Fruit fly (Drosophila melanogaster) whole organism, embryonic: ENCODE data around the gene CG18262.

Experiments
- Abd-B ChIP-seq: fragments of 200-800 bp; sonication (Bioruptor generic); optimal IDR thresholded peaks from 2 replicates; lab custom pipeline; 2018; ENCODE audit warnings: missing biosample characterization, mild to moderate bottlenecking, missing genetic modification characterization, moderate library complexity
- Aef1 ChIP-seq: fragments of 200-800 bp; sonication (Bioruptor generic); IDR thresholded peaks from 3 replicates; pipeline ENCODE4 v1.3.6; 2022; ENCODE audit warnings: missing biosample characterization, missing genetic modification characterization
- Atf-2 ChIP-seq: fragments of 200-800 bp; sonication (Bioruptor generic); optimal IDR thresholded peaks from 2 replicates; lab custom pipeline; 2016; ENCODE audit warnings: missing biosample characterization, missing genetic modification characterization
- CG12155 ChIP-seq: fragments of 200-800 bp; sonication (Bioruptor generic); optimal IDR thresholded peaks from 3 replicates; lab custom pipeline; 2016; ENCODE audit warnings: missing biosample characterization, missing genetic modification characterization
- CG12769 ChIP-seq: fragments of 200-800 bp; sonication (Bioruptor generic); optimal IDR thresholded peaks from 2 replicates; lab custom pipeline; 2019; ENCODE audit warnings: missing biosample characterization, mild to moderate bottlenecking, missing genetic modification characterization, moderate library complexity
- CG13424 ChIP-seq: fragments of 200-800 bp; sonication (Bioruptor generic); optimal IDR thresholded peaks from 2 replicates; lab custom pipeline; 2019; ENCODE audit warnings: missing biosample characterization, mild to moderate bottlenecking, missing genetic modification characterization, moderate library complexity
- CG14014 ChIP-seq: fragments of 200-800 bp; sonication (Bioruptor generic); IDR thresholded peaks from 2 replicates; pipeline ENCODE4 v1.3.6; 2022; ENCODE audit warnings: missing biosample characterization, missing genetic modification characterization
- CG14667 ChIP-seq: fragments of 200-800 bp; sonication (Bioruptor generic); IDR thresholded peaks from 2 replicates; pipeline ENCODE4 v1.3.6; 2022; ENCODE audit warnings: missing biosample characterization, missing genetic modification characterization
- CG1529 ChIP-seq: fragments of 200-800 bp; sonication (Bioruptor generic); optimal IDR thresholded peaks from 3 replicates; lab custom pipeline; 2018; ENCODE audit warnings: missing biosample characterization, missing genetic modification characterization
- CG17361 ChIP-seq: fragments of 200-800 bp; sonication (Bioruptor generic); IDR thresholded peaks from 3 replicates; pipeline ENCODE4 v1.3.6; 2022; ENCODE audit warnings: missing biosample characterization, missing genetic modification characterization
- CG17568 ChIP-seq: fragments of 200-800 bp; sonication (Bioruptor generic); optimal IDR thresholded peaks from 2 replicates; lab custom pipeline; 2018; ENCODE audit warnings: missing biosample characterization, mild to moderate bottlenecking, missing genetic modification characterization, moderate library complexity
- CG17802 ChIP-seq: fragments of 200-800 bp; sonication (Bioruptor generic); optimal IDR thresholded peaks from 2 replicates; lab custom pipeline; 2018; ENCODE audit warnings: missing biosample characterization, mild to moderate bottlenecking, missing genetic modification characterization, moderate library complexity
- CG18476 ChIP-seq: fragments of 200-800 bp; sonication (Bioruptor generic); optimal IDR thresholded peaks from 2 replicates; lab custom pipeline; 2016; ENCODE audit warnings: missing biosample characterization, mild to moderate bottlenecking, missing genetic modification characterization
- CG18764 ChIP-seq: fragments of 200-800 bp; sonication (Bioruptor generic); optimal IDR thresholded peaks from 3 replicates; lab custom pipeline; 2016; ENCODE audit warnings: missing biosample characterization, missing genetic modification characterization
- CG2129 ChIP-seq: fragments of 200-800 bp; sonication (Bioruptor generic); IDR thresholded peaks from 2 replicates; pipeline ENCODE4 v1.3.6; 2022; ENCODE audit warnings: missing biosample characterization, missing genetic modification characterization; ENCODE audit not compliant: partially characterized antibody
- CG32767 ChIP-seq: fragments of 200-800 bp; sonication (Bioruptor generic); IDR thresholded peaks from 2 replicates; pipeline ENCODE4 v1.3.6; 2022; ENCODE audit warnings: missing biosample characterization, missing genetic modification characterization
- CG33557 ChIP-seq: fragments of 200-800 bp; sonication (Bioruptor generic); optimal IDR thresholded peaks from 2 replicates; lab custom pipeline; 2019; ENCODE audit warnings: missing biosample characterization, mild to moderate bottlenecking, missing genetic modification characterization, moderate library complexity
- CG3407 ChIP-seq: fragments of 200-800 bp; sonication (Bioruptor generic); optimal IDR thresholded peaks from 2 replicates; lab custom pipeline; 2018; ENCODE audit warnings: missing biosample characterization, mild to moderate bottlenecking, missing genetic modification characterization
- CG4707 ChIP-seq: fragments of 200-800 bp; sonication (Bioruptor generic); optimal IDR thresholded peaks from 2 replicates; lab custom pipeline; 2018; ENCODE audit warnings: missing biosample characterization, mild to moderate bottlenecking, missing genetic modification characterization, moderate library complexity
- CG6654 ChIP-seq: fragments of 200-800 bp; sonication (Bioruptor generic); optimal IDR thresholded peaks from 2 replicates; lab custom pipeline; 2017; ENCODE audit warnings: missing biosample characterization, mild to moderate bottlenecking, missing genetic modification characterization
- CG6765 ChIP-seq: fragments of 200-800 bp; sonication (Bioruptor generic); optimal IDR thresholded peaks from 3 replicates; lab custom pipeline; 2017; ENCODE audit warnings: missing biosample characterization, mild to moderate bottlenecking, missing genetic modification characterization
- CG7271 ChIP-seq: fragments of 200-800 bp; sonication (Bioruptor generic); optimal IDR thresholded peaks from 2 replicates; lab custom pipeline; 2018; ENCODE audit warnings: missing biosample characterization, mild to moderate bottlenecking, missing genetic modification characterization, moderate library complexity
- CG7357 ChIP-seq: fragments of 200-800 bp; sonication (Bioruptor generic); IDR thresholded peaks from 3 replicates; pipeline ENCODE4 v1.3.6; 2022; ENCODE audit warnings: missing biosample characterization, missing genetic modification characterization
- Dek ChIP-seq: fragments of 200-800 bp; sonication (Bioruptor generic); optimal IDR thresholded peaks from 3 replicates; lab custom pipeline; 2019; ENCODE audit warnings: missing biosample characterization, mild to moderate bottlenecking, missing genetic modification characterization, moderate library complexity
- Dll ChIP-seq: fragments of 200-800 bp; sonication (Bioruptor generic); IDR thresholded peaks from 4 replicates; pipeline ENCODE4 v1.3.6; 2022; ENCODE audit warnings: missing biosample characterization, missing genetic modification characterization; ENCODE audit not compliant: partially characterized antibody
- Drgx ChIP-seq: fragments of 200-800 bp; sonication (Bioruptor generic); IDR thresholded peaks from 2 replicates; pipeline ENCODE4 v1.3.6; 2022; ENCODE audit warnings: missing biosample characterization, missing genetic modification characterization
- Gug ChIP-seq: fragments of 200-800 bp; sonication (Bioruptor generic); IDR thresholded peaks from 4 replicates; pipeline ENCODE4 v1.3.6; 2022; ENCODE audit warnings: missing biosample characterization, missing genetic modification characterization
- HLH3B ChIP-seq: fragments of 200-800 bp; sonication (Bioruptor generic); IDR thresholded peaks from 2 replicates; pipeline ENCODE4 v1.3.6; 2022; ENCODE audit warnings: missing biosample characterization, missing genetic modification characterization
- Hsf ChIP-seq: fragments of 200-800 bp; sonication (Bioruptor generic); optimal IDR thresholded peaks from 3 replicates; lab custom pipeline; 2016; ENCODE audit warnings: missing biosample characterization, missing genetic modification characterization
- Oli ChIP-seq: fragments of 200-800 bp; sonication (Bioruptor generic); optimal IDR thresholded peaks from 2 replicates; lab custom pipeline; 2018; ENCODE audit warnings: missing biosample characterization, mild to moderate bottlenecking, missing genetic modification characterization, moderate library complexity
- Six4 ChIP-seq: fragments of 200-800 bp; sonication (Bioruptor generic); optimal IDR thresholded peaks from 2 replicates; lab custom pipeline; 2016; ENCODE audit warnings: missing biosample characterization, missing genetic modification characterization
- Spps ChIP-seq: fragments of 200-800 bp; sonication (Bioruptor generic); optimal IDR thresholded peaks from 2 replicates; lab custom pipeline; 2018; ENCODE audit warnings: missing biosample characterization, mild to moderate bottlenecking, missing genetic modification characterization
- Xrp1 ChIP-seq: fragments of 200-800 bp; sonication (Bioruptor generic); IDR thresholded peaks from 2 replicates; pipeline ENCODE4 v1.3.6; 2022; ENCODE audit warnings: missing biosample characterization, missing genetic modification characterization
- aop ChIP-seq: fragments of 200-800 bp; sonication (Bioruptor generic); IDR thresholded peaks from 2 replicates; pipeline ENCODE4 v1.3.6; 2022; ENCODE audit warnings: missing biosample characterization, missing genetic modification characterization
- cas ChIP-seq: fragments of 200-800 bp; sonication (Bioruptor generic); IDR thresholded peaks from 2 replicates; pipeline ENCODE4 v1.3.6; 2022; ENCODE audit warnings: missing biosample characterization, missing genetic modification characterization
- crc ChIP-seq: fragments of 200-800 bp; sonication (Bioruptor generic); optimal IDR thresholded peaks from 2 replicates; lab custom pipeline; 2016; ENCODE audit warnings: missing biosample characterization, missing genetic modification characterization
- dmrt11E ChIP-seq: fragments of 200-800 bp; sonication (Bioruptor generic); optimal IDR thresholded peaks from 3 replicates; lab custom pipeline; 2018; ENCODE audit warnings: missing biosample characterization, mild to moderate bottlenecking, missing genetic modification characterization, moderate library complexity
- esg ChIP-seq: fragments of 200-800 bp; sonication (Bioruptor generic); conservative IDR thresholded peaks from 2 replicates; pipeline ENCODE4 v1.3.6; 2022; ENCODE audit warnings: missing biosample characterization, missing genetic modification characterization
- fd96Cb ChIP-seq: fragments of 200-800 bp; sonication (Bioruptor generic); optimal IDR thresholded peaks from 2 replicates; lab custom pipeline; 2018; ENCODE audit warnings: missing biosample characterization, mild to moderate bottlenecking, missing genetic modification characterization, moderate library complexity
- gce ChIP-seq: fragments of 200-800 bp; sonication (Bioruptor generic); IDR thresholded peaks from 3 replicates; pipeline ENCODE4 v1.3.6; 2022; ENCODE audit warnings: missing biosample characterization, missing genetic modification characterization
- gro ChIP-seq: fragments of 200-800 bp; sonication (Bioruptor generic); optimal IDR thresholded peaks from 2 replicates; lab custom pipeline; 2016; ENCODE audit warnings: missing biosample characterization, missing genetic modification characterization
- gt ChIP-seq: fragments of 200-800 bp; sonication (Bioruptor generic); IDR thresholded peaks from 2 replicates; pipeline ENCODE4 v1.3.6; 2022; ENCODE audit warnings: missing biosample characterization, missing genetic modification characterization
- kah ChIP-seq: fragments of 200-800 bp; sonication (Bioruptor generic); optimal IDR thresholded peaks from 2 replicates; lab custom pipeline; 2018; ENCODE audit warnings: missing biosample characterization, mild to moderate bottlenecking, missing genetic modification characterization
- klu ChIP-seq: fragments of 200-800 bp; sonication (Bioruptor generic); IDR thresholded peaks from 2 replicates; pipeline ENCODE4 v1.3.6; 2022; ENCODE audit warnings: missing biosample characterization, missing genetic modification characterization
- lab ChIP-seq: fragments of 200-800 bp; sonication (Bioruptor generic); optimal IDR thresholded peaks from 3 replicates; lab custom pipeline; 2017; ENCODE audit warnings: missing biosample characterization, missing genetic modification characterization, mild to moderate bottlenecking, moderate library complexity, missing genetic modification reagents
- nmo ChIP-seq: fragments of 200-800 bp; sonication (Bioruptor generic); optimal IDR thresholded peaks from 2 replicates; lab custom pipeline; 2018; ENCODE audit warnings: missing biosample characterization, mild to moderate bottlenecking, missing genetic modification characterization, moderate library complexity
- onecut ChIP-seq: fragments of 200-800 bp; sonication (Bioruptor generic); IDR thresholded peaks from 2 replicates; pipeline ENCODE4 v1.3.6; 2022; ENCODE audit warnings: missing biosample characterization, missing genetic modification characterization
- sob ChIP-seq: fragments of 200-800 bp; sonication (Bioruptor generic); IDR thresholded peaks from 2 replicates; pipeline ENCODE4 v1.3.6; 2022; ENCODE audit warnings: missing biosample characterization, missing genetic modification characterization
- tap ChIP-seq: fragments of 200-800 bp; optimal IDR thresholded peaks from 3 replicates; lab custom pipeline; 2019; ENCODE audit warnings: missing biosample characterization, mild to moderate bottlenecking, missing genetic modification characterization, moderate library complexity
- tx ChIP-seq: fragments of 200-800 bp; sonication (Bioruptor generic); optimal IDR thresholded peaks from 2 replicates; lab custom pipeline; 2016; ENCODE audit warnings: missing biosample characterization, missing genetic modification characterization
- zfh1 ChIP-seq: fragments of 200-800 bp; sonication (Bioruptor generic); IDR thresholded peaks from 3 replicates; pipeline ENCODE4 v1.3.6; 2022; ENCODE audit warnings: missing biosample characterization, missing genetic modification characterization

CG18262 gene

DNA sequence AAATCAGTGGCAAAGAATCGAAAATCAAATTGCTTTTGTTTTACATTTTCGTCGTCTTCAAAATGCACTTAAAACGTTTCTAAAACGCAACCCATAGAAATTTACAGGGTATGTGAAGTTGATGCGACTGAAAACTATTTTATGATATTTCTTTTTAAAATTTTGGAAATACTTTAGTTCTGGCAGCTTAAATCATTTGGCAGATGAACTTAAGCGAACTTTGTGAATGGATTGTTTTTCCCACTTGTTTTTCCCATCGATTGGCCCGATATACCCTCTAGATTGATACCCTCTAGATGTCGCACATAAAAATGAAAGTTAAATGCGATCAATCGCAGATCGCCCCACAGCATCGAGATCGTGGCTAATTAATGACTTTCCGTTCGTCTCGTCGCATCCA lies 26.6 kb upstream of the CG18262 start (continued):
- TF ChIP-seq Dek (no peak), Six4 (GFP tag; lab: Kevin White, UChicago) (peak; percentile 15), nmo (peak; percentile 73), CG17802 (tag; lab: Kevin White, UChicago) (peak; percentile 28), Dll (GFP tag; lab: Robert Waterston, UW) (no peak), zfh1 (peak; percentile 82), CG32767 (GFP tag; lab: Robert Waterston, UW) (no peak), Atf-2 (GFP tag; lab: Kevin White, UChicago) (no peak), CG2129 (no peak), gro (GFP tag; lab: Kevin White, UChicago) (no peak), Drgx (no peak), tx (peak; percentile 39), CG17568 (no peak), klu (GFP tag; lab: Robert Waterston, UW) (no peak), sob (GFP tag; lab: Robert Waterston, UW) (peak; percentile 14; the same call in 1 of the 2 replicates), Gug (peak; percentile 26; the same call in 1 of the 4 replicates), Xrp1 (GFP tag; lab: Robert Waterston, UW) (peak; percentile 76), fd96Cb (peak; percentile 82), gce (GFP tag; lab: Robert Waterston, UW) (peak; percentile 61; the same call in 1 of the 3 replicates), tap (tag; lab: Kevin White, UChicago) (peak; percentile 57), CG12155 (GFP tag; lab: Kevin White, UChicago) (peak; percentile 16), CG14014 (no peak), CG6654 (peak; percentile 8), lab (GFP tag; lab: Kevin White, UChicago) (peak; percentile 0), cas (GFP tag; lab: Robert Waterston, UW) (no peak), crc (GFP tag; lab: Kevin White, UChicago) (peak; percentile 11), HLH3B (GFP tag; lab: Robert Waterston, UW) (peak; percentile 74), CG3407 (GFP tag; lab: Kevin White, UChicago) (peak; percentile 51), esg (GFP tag; lab: Robert Waterston, UW) (peak; percentile 48), Oli (tag; lab: Kevin White, UChicago) (peak; percentile 68), CG18476 (GFP tag; lab: Kevin White, UChicago) (peak; percentile 57), dmrt11E (tag; lab: Kevin White, UChicago) (peak; percentile 61), CG1529 (peak; percentile 56), onecut (0 out of 2 replicates have a peak, but pooled peaks have one; percentile 14), CG4707 (GFP tag; lab: Kevin White, UChicago) (peak; percentile 49), kah (GFP tag; lab: Kevin White, UChicago) (no peak), CG7357 (GFP tag; lab: Robert Waterston, UW) (no peak), CG18764 (no peak), Hsf (peak; percentile 56), Spps (tag; lab: Kevin White, UChicago) (peak; percentile 32), CG13424 (tag; lab: Kevin White, UChicago) (peak; percentile 53), CG33557 (GFP tag; lab: Kevin White, UChicago) (peak; percentile 16), CG6765 (GFP tag; lab: Kevin White, UChicago) (no peak), Aef1 (GFP tag; lab: Robert Waterston, UW) (0 out of 3 replicates have a peak, but pooled peaks have one; percentile 27), gt (GFP tag; lab: Robert Waterston, UW) (0 out of 2 replicates have a peak, but pooled peaks have one; percentile 54), CG7271 (no peak), CG14667 (GFP tag; lab: Robert Waterston, UW) (peak; percentile 40; the same call in 1 of the 2 replicates), CG17361 (GFP tag; lab: Robert Waterston, UW) (peak; percentile 56; the same call in 2 of the 3 replicates), CG12769 (tag; lab: Kevin White, UChicago) (peak; percentile 32), aop (GFP tag; lab: Robert Waterston, UW) (no peak), Abd-B (GFP tag; lab: Kevin White, UChicago) (peak; percentile 59)
